Fruit fly (Drosophila melanogaster): ENCODE results near the gene Or85a.
A peak's percentile ranks its signal among the peaks of the same experiment; 100 is the strongest.

Gene Or85a

dm6 chr3R:8306188-8306926, 15.2 kb upstream of the Or85a start:
- TF ChIP-seq CG32264 (GFP tag; optimal IDR thresholded peaks at IDR 0.05): no peak
- peak in 1 of 2 experiments; percentile 20 for TF ChIP-seq foxo (GFP tag; optimal IDR thresholded peaks at IDR 0.05)
- no peak for TF ChIP-seq dsf (GFP tag; optimal IDR thresholded peaks at IDR 0.05; ENCODE audit: borderline replicate concordance)
- TF ChIP-seq sage (GFP tag; optimal IDR thresholded peaks at IDR 0.05): peak; percentile 82

- TF ChIP-seq Vsx2 (GFP tag; optimal IDR thresholded peaks at IDR 0.05; ENCODE audit: partially characterized antibody) (no peak), Abd-B (GFP tag; optimal IDR thresholded peaks at IDR 0.05) (no peak), ey (GFP tag; optimal IDR thresholded peaks at IDR 0.05) (no peak), fru (GFP tag; optimal IDR thresholded peaks at IDR 0.05) (no peak), jim (GFP tag; optimal IDR thresholded peaks at IDR 0.05) (no peak)
Observed at dm6 chr3R:8306927-8307261, 14.7 kb upstream of the Or85a start.

dm6 chr3R:8307283-8307682, 14.3 kb upstream of the Or85a start:
- TF ChIP-seq dmrt93B (GFP tag; optimal IDR thresholded peaks at IDR 0.05) (no peak), CG9705 (GFP tag; optimal IDR thresholded peaks at IDR 0.05) (no peak), sage (GFP tag; optimal IDR thresholded peaks at IDR 0.05) (no peak), Dfd (GFP tag; optimal IDR thresholded peaks at IDR 0.05) (no peak), woc (GFP tag; optimal IDR thresholded peaks at IDR 0.05) (no peak), dl (GFP tag; optimal IDR thresholded peaks at IDR 0.05; ENCODE audit: insufficient read depth in 1 of 2, partially characterized antibody in 2 of 2) (no peak), Sp1 (GFP tag; optimal IDR thresholded peaks at IDR 0.05) (no peak), N (GFP tag; optimal IDR thresholded peaks at IDR 0.05) (no peak), usp (GFP tag; optimal IDR thresholded peaks at IDR 0.05) (no peak), fru (GFP tag; optimal IDR thresholded peaks at IDR 0.05) (no peak), tai (GFP tag; optimal IDR thresholded peaks at IDR 0.05) (no peak)

dm6 chr3R:8308515-8308959, 13.0 kb upstream of the Or85a start, which contains the start of gene tex:
Gene tex (minus strand): TSS chr3R:8308645.
- TF ChIP-seq Jra (GFP tag; optimal IDR thresholded peaks at IDR 0.05) (no peak), sage (GFP tag; optimal IDR thresholded peaks at IDR 0.05) (no peak), dmrt93B (GFP tag; optimal IDR thresholded peaks at IDR 0.05) (no peak), lola (GFP tag; optimal IDR thresholded peaks at IDR 0.05) (no peak), Vsx2 (GFP tag; optimal IDR thresholded peaks at IDR 0.05; ENCODE audit: partially characterized antibody) (no peak)

dm6 chr3R:8310678-8311077, 10.9 kb upstream of the Or85a start, which contains the start of gene CG11693:
Gene CG11693 (minus strand): TSS chr3R:8310778.
- TF ChIP-seq Rel (GFP tag; optimal IDR thresholded peaks at IDR 0.05) (no peak), Rel (tag; optimal IDR thresholded peaks at IDR 0.05) (no peak), CG32264 (GFP tag; optimal IDR thresholded peaks at IDR 0.05) (no peak)

dm6 chr3R:8312037-8312436, 9.5 kb upstream of the Or85a start, which contains the start of the genes CG11694 and CG11698:
Gene CG11694 (minus strand): TSS chr3R:8312137.
Gene CG11698 (plus strand): TSS chr3R:8312188.
- TF ChIP-seq Abd-B (GFP tag; optimal IDR thresholded peaks at IDR 0.05) (no peak), h (GFP tag; optimal IDR thresholded peaks at IDR 0.05) (no peak), CrebA (GFP tag; optimal IDR thresholded peaks at IDR 0.05; ENCODE audit: borderline replicate concordance) (no peak), Rel (GFP tag; optimal IDR thresholded peaks at IDR 0.05) (no peak), Rel (tag; optimal IDR thresholded peaks at IDR 0.05) (no peak), Dfd (GFP tag; optimal IDR thresholded peaks at IDR 0.05) (no peak), usp (GFP tag; optimal IDR thresholded peaks at IDR 0.05) (no peak), OdsH (GFP tag; optimal IDR thresholded peaks at IDR 0.05) (no peak), lola (GFP tag; optimal IDR thresholded peaks at IDR 0.05) (no peak), Myc (optimal IDR thresholded peaks at IDR 0.05) (no peak), Dif (GFP tag; optimal IDR thresholded peaks at IDR 0.05; ENCODE audit: partially characterized antibody) (no peak), jim (GFP tag; optimal IDR thresholded peaks at IDR 0.05) (no peak), fru (GFP tag; optimal IDR thresholded peaks at IDR 0.05) (no peak)

dm6 chr3R:8313038-8313437, 8.5 kb upstream of the Or85a start, which contains the start of gene CG7483:
Gene CG7483 (plus strand): TSS chr3R:8313208.
- TF ChIP-seq Dfd (GFP tag; optimal IDR thresholded peaks at IDR 0.05) (no peak), Abd-B (GFP tag; optimal IDR thresholded peaks at IDR 0.05) (no peak), Hnf4 (GFP tag; optimal IDR thresholded peaks at IDR 0.05) (no peak), tai (GFP tag; optimal IDR thresholded peaks at IDR 0.05) (no peak), dsf (GFP tag; optimal IDR thresholded peaks at IDR 0.05; ENCODE audit: borderline replicate concordance) (no peak), rgr (GFP tag; optimal IDR thresholded peaks at IDR 0.05) (no peak), Vsx2 (GFP tag; optimal IDR thresholded peaks at IDR 0.05; ENCODE audit: partially characterized antibody) (no peak), ey (GFP tag; optimal IDR thresholded peaks at IDR 0.05) (no peak), CrebA (GFP tag; optimal IDR thresholded peaks at IDR 0.05; ENCODE audit: borderline replicate concordance) (no peak), brk (GFP tag; optimal IDR thresholded peaks at IDR 0.05) (no peak), br (GFP tag; optimal IDR thresholded peaks at IDR 0.05) (no peak), sage (GFP tag; optimal IDR thresholded peaks at IDR 0.05) (no peak)
